Fruit fly (Drosophila melanogaster) whole organism, embryonic: ENCODE data around the gene Pax.

Experiments
- Atf-2 ChIP-seq: fragments of 200-800 bp; sonication (Bioruptor generic); optimal IDR thresholded peaks from 2 replicates; lab custom pipeline; 2016; ENCODE audit warnings: missing biosample characterization, missing genetic modification characterization
- B-H2 ChIP-seq: fragments of 200-800 bp; sonication (Bioruptor generic); optimal IDR thresholded peaks from 2 replicates; lab custom pipeline; 2018; ENCODE audit warnings: missing biosample characterization, mild to moderate bottlenecking, missing genetic modification characterization
- CG10431 ChIP-seq: fragments of 200-800 bp; sonication (Bioruptor generic); optimal IDR thresholded peaks from 3 replicates; lab custom pipeline; 2018; ENCODE audit warnings: missing biosample characterization, mild to moderate bottlenecking, missing genetic modification characterization
- CG11560 ChIP-seq: fragments of 200-800 bp; sonication (Bioruptor generic); IDR thresholded peaks from 3 replicates; pipeline ENCODE4 v1.3.6; 2022; ENCODE audit warnings: missing biosample characterization, missing genetic modification characterization
- CG12155 ChIP-seq: fragments of 200-800 bp; sonication (Bioruptor generic); optimal IDR thresholded peaks from 3 replicates; lab custom pipeline; 2016; ENCODE audit warnings: missing biosample characterization, missing genetic modification characterization
- CG13296 ChIP-seq: fragments of 200-800 bp; sonication (Bioruptor generic); optimal IDR thresholded peaks from 3 replicates; lab custom pipeline; 2018; ENCODE audit warnings: missing biosample characterization, mild to moderate bottlenecking, missing genetic modification characterization
- CG14710 ChIP-seq: fragments of 200-800 bp; sonication (Bioruptor generic); optimal IDR thresholded peaks from 3 replicates; lab custom pipeline; 2019; ENCODE audit warnings: missing biosample characterization, mild to moderate bottlenecking, missing genetic modification characterization, moderate library complexity
- CG15696 ChIP-seq: fragments of 200-800 bp; sonication (Bioruptor generic); optimal IDR thresholded peaks from 2 replicates; lab custom pipeline; 2019; ENCODE audit warnings: missing biosample characterization, mild to moderate bottlenecking, missing genetic modification characterization, moderate library complexity
- CG17359 ChIP-seq: fragments of 200-800 bp; sonication (Bioruptor generic); optimal IDR thresholded peaks from 3 replicates; lab custom pipeline; 2018; ENCODE audit warnings: missing biosample characterization, mild to moderate bottlenecking, missing genetic modification characterization, moderate library complexity
- CG17385 ChIP-seq: fragments of 200-800 bp; sonication (Bioruptor generic); optimal IDR thresholded peaks from 3 replicates; lab custom pipeline; 2018; ENCODE audit warnings: missing biosample characterization, mild to moderate bottlenecking, missing genetic modification characterization
- CG17568 ChIP-seq: fragments of 200-800 bp; sonication (Bioruptor generic); optimal IDR thresholded peaks from 2 replicates; lab custom pipeline; 2018; ENCODE audit warnings: missing biosample characterization, mild to moderate bottlenecking, missing genetic modification characterization, moderate library complexity
- CG3281 ChIP-seq: fragments of 200-800 bp; sonication (Bioruptor generic); optimal IDR thresholded peaks from 3 replicates; lab custom pipeline; 2017; ENCODE audit warnings: missing biosample characterization, mild to moderate bottlenecking, missing genetic modification characterization
- CG33557 ChIP-seq: fragments of 200-800 bp; sonication (Bioruptor generic); optimal IDR thresholded peaks from 2 replicates; lab custom pipeline; 2019; ENCODE audit warnings: missing biosample characterization, mild to moderate bottlenecking, missing genetic modification characterization, moderate library complexity
- CG3726 ChIP-seq: fragments of 200-800 bp; sonication (Bioruptor generic); IDR thresholded peaks from 3 replicates; pipeline ENCODE4, ENCODE4 v1.3.6; 2022; ENCODE audit warnings: missing biosample characterization, missing genetic modification characterization
- CG3995 ChIP-seq: fragments of 200-800 bp; sonication (Bioruptor generic); optimal IDR thresholded peaks from 3 replicates; lab custom pipeline; 2016; ENCODE audit warnings: missing biosample characterization, missing genetic modification characterization
- CG4328 ChIP-seq: fragments of 200-800 bp; sonication (Bioruptor generic); optimal IDR thresholded peaks from 3 replicates; lab custom pipeline; 2017; ENCODE audit warnings: missing biosample characterization, missing genetic modification reagents, missing genetic modification characterization
- CG4360 ChIP-seq: fragments of 200-800 bp; sonication (Bioruptor generic); IDR thresholded peaks from 2 replicates; pipeline ENCODE4 v1.3.6; 2022; ENCODE audit warnings: missing biosample characterization, missing genetic modification characterization
- CG6654 ChIP-seq: fragments of 200-800 bp; sonication (Bioruptor generic); optimal IDR thresholded peaks from 2 replicates; lab custom pipeline; 2017; ENCODE audit warnings: missing biosample characterization, mild to moderate bottlenecking, missing genetic modification characterization
- CG7357 ChIP-seq: fragments of 200-800 bp; sonication (Bioruptor generic); IDR thresholded peaks from 3 replicates; pipeline ENCODE4 v1.3.6; 2022; ENCODE audit warnings: missing biosample characterization, missing genetic modification characterization
- CG8089 ChIP-seq: fragments of 200-800 bp; sonication (Bioruptor generic); optimal IDR thresholded peaks from 3 replicates; lab custom pipeline; 2016; ENCODE audit warnings: missing biosample characterization, missing genetic modification characterization
- CG9727 ChIP-seq: fragments of 200-800 bp; sonication (Bioruptor generic); optimal IDR thresholded peaks from 3 replicates; lab custom pipeline; 2017; ENCODE audit warnings: missing biosample characterization, mild to moderate bottlenecking, missing genetic modification characterization
- Chrac-16 ChIP-seq: fragments of 200-800 bp; sonication (Bioruptor generic); optimal IDR thresholded peaks from 3 replicates; lab custom pipeline; 2016; ENCODE audit warnings: missing biosample characterization, missing genetic modification characterization
- CkIIα-i1 ChIP-seq: fragments of 200-800 bp; sonication (Bioruptor generic); IDR thresholded peaks from 2 replicates; pipeline ENCODE4 v1.3.6; 2022; ENCODE audit warnings: missing biosample characterization, missing genetic modification characterization
- Dip2 ChIP-seq: fragments of 200-800 bp; sonication (Bioruptor generic); IDR thresholded peaks from 2 replicates; pipeline ENCODE4 v1.3.6; 2022; ENCODE audit warnings: missing biosample characterization, missing genetic modification characterization
- Drgx ChIP-seq: fragments of 200-800 bp; sonication (Bioruptor generic); IDR thresholded peaks from 2 replicates; pipeline ENCODE4 v1.3.6; 2022; ENCODE audit warnings: missing biosample characterization, missing genetic modification characterization
- Ets65A ChIP-seq: fragments of 200-800 bp; sonication (Bioruptor generic); peaks from one replicate; lab custom pipeline; 2016; ENCODE audit warnings: missing biosample characterization, missing genetic modification characterization
- HLHmδ ChIP-seq: fragments of 200-800 bp; sonication (Bioruptor generic); optimal IDR thresholded peaks from 2 replicates; lab custom pipeline; 2018; ENCODE audit warnings: missing biosample characterization, mild to moderate bottlenecking, missing genetic modification characterization, moderate library complexity
- Hand ChIP-seq: fragments of 200-800 bp; sonication (Bioruptor generic); optimal IDR thresholded peaks from 2 replicates; lab custom pipeline; 2017; ENCODE audit warnings: mild to moderate bottlenecking, missing biosample characterization, missing genetic modification reagents, missing genetic modification characterization
- Hr39 ChIP-seq: fragments of >200 bp; optimal IDR thresholded peaks from 2 replicates; lab custom pipeline; 2017
- Hr51 ChIP-seq, 2 experiments: fragments of 200-800 bp; sonication (Bioruptor generic); optimal IDR thresholded peaks; 2 replicates in 1 of 2; 3 replicates in 1 of 2; lab custom pipeline; 2016 to 2018; ENCODE audit warnings: missing biosample characterization in 2 of 2, missing genetic modification characterization in 2 of 2, mild to moderate bottlenecking in 1 of 2, moderate library complexity in 1 of 2
- MBD-R2 ChIP-seq: fragments of 200-800 bp; sonication (Bioruptor generic); IDR thresholded peaks from 2 replicates; pipeline ENCODE4 v1.3.6; 2022; ENCODE audit warnings: missing biosample characterization, missing genetic modification characterization
- MESR4 ChIP-seq: fragments of 200-800 bp; sonication (Bioruptor generic); optimal IDR thresholded peaks from 2 replicates; lab custom pipeline; 2018; ENCODE audit warnings: missing biosample characterization, mild to moderate bottlenecking, missing genetic modification characterization, moderate library complexity
- Med ChIP-seq: fragments of 200-800 bp; sonication (Bioruptor generic); peaks from one replicate; lab custom pipeline; 2016; ENCODE audit warnings: missing biosample characterization, missing genetic modification characterization, mild to moderate bottlenecking, inconsistent platforms, moderate library complexity
- Oli ChIP-seq: fragments of 200-800 bp; sonication (Bioruptor generic); optimal IDR thresholded peaks from 2 replicates; lab custom pipeline; 2018; ENCODE audit warnings: missing biosample characterization, mild to moderate bottlenecking, missing genetic modification characterization, moderate library complexity
- Optix ChIP-seq: fragments of 200-800 bp; sonication (Bioruptor generic); IDR thresholded peaks from 3 replicates; pipeline ENCODE4 v1.3.6; 2022; ENCODE audit warnings: missing biosample characterization, missing genetic modification characterization
- Usf ChIP-seq: fragments of 200-800 bp; sonication (Bioruptor generic); optimal IDR thresholded peaks from 2 replicates; lab custom pipeline; 2017; ENCODE audit warnings: missing genotype, missing biosample characterization, missing genetic modification characterization
- amos ChIP-seq: fragments of 200-800 bp; sonication (Bioruptor generic); IDR thresholded peaks from 2 replicates; pipeline ENCODE4 v1.3.6; 2022; ENCODE audit warnings: missing biosample characterization, missing genetic modification characterization; ENCODE audit not compliant: partially characterized antibody
- ase ChIP-seq: fragments of 200-800 bp; sonication (Bioruptor generic); IDR thresholded peaks from 3 replicates; pipeline ENCODE4 v1.3.6; 2022; ENCODE audit warnings: missing biosample characterization, missing genetic modification characterization
- bigmax ChIP-seq: fragments of 200-800 bp; sonication (Bioruptor generic); optimal IDR thresholded peaks from 2 replicates; lab custom pipeline; 2018; ENCODE audit warnings: missing biosample characterization, mild to moderate bottlenecking, missing genetic modification characterization
- br ChIP-seq: fragments of >200 bp; optimal IDR thresholded peaks from 2 replicates; lab custom pipeline; 2017
- cg ChIP-seq: fragments of 200-800 bp; sonication (Bioruptor generic); optimal IDR thresholded peaks from 3 replicates; lab custom pipeline; 2019; ENCODE audit warnings: missing biosample characterization, mild to moderate bottlenecking, missing genetic modification characterization, moderate library complexity
- chn ChIP-seq: fragments of 200-800 bp; sonication (Bioruptor generic); optimal IDR thresholded peaks from 2 replicates; lab custom pipeline; 2016; ENCODE audit warnings: missing biosample characterization, missing genetic modification characterization
- dmrt99B ChIP-seq: fragments of 200-800 bp; sonication (Bioruptor generic); optimal IDR thresholded peaks from 2 replicates; lab custom pipeline; 2018; ENCODE audit warnings: missing biosample characterization, mild to moderate bottlenecking, missing genetic modification characterization, moderate library complexity
- emc ChIP-seq: fragments of 200-800 bp; sonication (Bioruptor generic); optimal IDR thresholded peaks from 2 replicates; lab custom pipeline; 2016; ENCODE audit warnings: missing biosample characterization, missing genetic modification characterization
- exex ChIP-seq: fragments of 200-800 bp; sonication (Bioruptor generic); optimal IDR thresholded peaks from 4 replicates; lab custom pipeline; 2018; ENCODE audit warnings: missing biosample characterization, mild to moderate bottlenecking, missing genetic modification characterization, moderate library complexity
- gcm ChIP-seq: fragments of 200-800 bp; sonication (Bioruptor generic); optimal IDR thresholded peaks from 2 replicates; lab custom pipeline; 2019; ENCODE audit warnings: missing biosample characterization, mild to moderate bottlenecking, missing genetic modification characterization, moderate library complexity
- gcm2 ChIP-seq: fragments of 200-800 bp; sonication (Bioruptor generic); optimal IDR thresholded peaks from 2 replicates; lab custom pipeline; 2016; ENCODE audit warnings: missing biosample characterization, missing genetic modification characterization
- hth ChIP-seq: fragments of >200 bp; optimal IDR thresholded peaks from 2 replicates; lab custom pipeline; 2017; ENCODE audit warnings: inconsistent platforms
- p53 ChIP-seq: fragments of 200-800 bp; sonication (Bioruptor generic); optimal IDR thresholded peaks from 2 replicates; lab custom pipeline; 2016; ENCODE audit warnings: missing biosample characterization, missing genetic modification characterization
- sim ChIP-seq: fragments of 200-800 bp; sonication (Bioruptor generic); IDR thresholded peaks from 2 replicates; pipeline ENCODE4 v1.3.6; 2022; ENCODE audit warnings: missing biosample characterization, missing genetic modification characterization
- tin ChIP-seq: fragments of 200-800 bp; sonication (Bioruptor generic); optimal IDR thresholded peaks from 3 replicates; lab custom pipeline; 2016; ENCODE audit warnings: missing biosample characterization, missing genetic modification characterization
- ttk ChIP-seq: fragments of 200-800 bp; sonication (Bioruptor generic); IDR thresholded peaks from 2 replicates; pipeline ENCODE4 v2.1.2; 2022; ENCODE audit warnings: missing biosample characterization, missing genetic modification characterization
- wdn ChIP-seq: fragments of 200-800 bp; sonication (Bioruptor generic); IDR thresholded peaks from 2 replicates; pipeline ENCODE4 v1.3.6; 2022; ENCODE audit warnings: missing biosample characterization, missing genetic modification characterization

The Pax gene

dm6 chr2L:19434260-19434659 is 7.9 kb upstream of the Pax start (continued):
- peak; percentile 84 for TF ChIP-seq gcm
- no peak for TF ChIP-seq CG3726 (GFP tag; lab: Robert Waterston, UW)
- TF ChIP-seq CG3281, result peak; percentile 52
- TF ChIP-seq MESR4, result no peak
- peak; percentile 63 for TF ChIP-seq CG17359 (tag; lab: Kevin White, UChicago)
- no peak for TF ChIP-seq Usf
- no peak for TF ChIP-seq CG3995 (GFP tag; lab: Kevin White, UChicago)
- no peak for TF ChIP-seq hth (lab: Kevin White, UChicago)
- TF ChIP-seq CG11560 (tag; lab: Robert Waterston, UW), result no peak
- TF ChIP-seq CG6654 (GFP tag; lab: Kevin White, UChicago), result no peak
- peak; percentile 57 for TF ChIP-seq CG9727 (GFP tag; lab: Kevin White, UChicago)
- peak; percentile 56 for TF ChIP-seq exex
- TF ChIP-seq CG33557, result peak; percentile 91
- peak; percentile 55 for TF ChIP-seq CG17385 (GFP tag; lab: Kevin White, UChicago)
- TF ChIP-seq Atf-2, result no peak
- TF ChIP-seq wdn (GFP tag; lab: Robert Waterston, UW), result no peak
- no peak for TF ChIP-seq cg (GFP tag; lab: Kevin White, UChicago)
- no peak for TF ChIP-seq chn (GFP tag; lab: Kevin White, UChicago)
- no peak for TF ChIP-seq CG17568 (GFP tag; lab: Kevin White, UChicago)
- TF ChIP-seq MBD-R2 (GFP tag; lab: Robert Waterston, UW), result no peak
- no peak for TF ChIP-seq CG7357
- TF ChIP-seq Dip2 (GFP tag; lab: Robert Waterston, UW), result no peak
- no peak for TF ChIP-seq bigmax (GFP tag; lab: Kevin White, UChicago)
- TF ChIP-seq CG4360 (GFP tag; lab: Robert Waterston, UW), result no peak
- peak; percentile 60 for TF ChIP-seq CG4328 (GFP tag; lab: Kevin White, UChicago)
- TF ChIP-seq CG12155 (GFP tag; lab: Kevin White, UChicago), result no peak
- no peak for TF ChIP-seq tin (GFP tag; lab: Kevin White, UChicago)
- no peak for TF ChIP-seq Oli
- no peak for TF ChIP-seq Ets65A (GFP tag; lab: Kevin White, UChicago)
- TF ChIP-seq B-H2 (GFP tag; lab: Kevin White, UChicago), result no peak
- peak; percentile 72 for TF ChIP-seq CG14710 (tag; lab: Kevin White, UChicago)
- no peak for TF ChIP-seq Hand (GFP tag; lab: Kevin White, UChicago)
- TF ChIP-seq sim (GFP tag; lab: Robert Waterston, UW), result no peak
- TF ChIP-seq Hr39, result no peak
- TF ChIP-seq gcm2 (GFP tag; lab: Kevin White, UChicago), result no peak
- no peak for TF ChIP-seq emc (GFP tag; lab: Kevin White, UChicago)
- TF ChIP-seq amos, result no peak
- TF ChIP-seq ttk (GFP tag; lab: Robert Waterston, UW), result no peak
- TF ChIP-seq Hr51 (GFP tag; optimal IDR thresholded peaks at IDR 0.05; lab: Kevin White, UChicago), result no peak
- TF ChIP-seq CkIIα-i1, result no peak
- TF ChIP-seq HLHmδ, result peak; percentile 73
- peak; percentile 41 for TF ChIP-seq dmrt99B
- no peak for TF ChIP-seq CG8089 (GFP tag; lab: Kevin White, UChicago)
- peak; percentile 88 for TF ChIP-seq CG15696 (tag; lab: Kevin White, UChicago)
- TF ChIP-seq CG13296 (GFP tag; lab: Kevin White, UChicago), result peak; percentile 78
- no peak for TF ChIP-seq ase (GFP tag; lab: Robert Waterston, UW)
- no peak for TF ChIP-seq p53 (GFP tag; lab: Kevin White, UChicago)
- TF ChIP-seq CG10431 (GFP tag; lab: Kevin White, UChicago), result peak; percentile 78
- TF ChIP-seq Med (GFP tag; lab: Kevin White, UChicago), result peak; percentile 88
- TF ChIP-seq Optix (GFP tag; lab: Robert Waterston, UW), result no peak
- no peak for TF ChIP-seq Chrac-16 (GFP tag; lab: Kevin White, UChicago)
- no peak for TF ChIP-seq br (lab: Kevin White, UChicago)
- TF ChIP-seq Drgx (GFP tag; lab: Robert Waterston, UW), result no peak
